Worm (Caenorhabditis elegans): ENCODE data around the gene nca-2.
A peak's percentile ranks its signal among the peaks of the same experiment; 100 is the strongest.

nca-2 gene

DNA sequence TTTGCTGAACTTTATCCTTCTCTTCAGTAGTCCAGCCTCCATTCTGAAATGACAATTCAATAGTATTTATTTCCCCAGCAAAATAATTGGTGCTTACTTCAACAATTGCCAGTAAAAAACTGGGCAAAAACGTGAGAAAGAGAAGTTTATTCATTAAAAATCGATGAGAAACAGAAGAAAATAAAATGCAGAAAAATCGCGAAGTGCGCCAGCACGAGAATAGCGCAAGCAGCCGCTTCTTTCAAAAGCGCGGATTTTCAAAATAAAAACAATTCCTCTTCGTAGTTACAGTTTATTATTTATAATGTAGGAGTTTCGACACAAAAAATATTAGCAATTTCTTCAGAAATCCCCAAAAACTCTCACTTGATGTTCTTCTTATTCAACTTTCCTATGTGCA is 2.5 kb upstream of the nca-2 start, which contains the start of gene C27F2.9 (continued):
- TF ChIP-seq nhr-80 (tag; optimal IDR thresholded peaks at IDR 0.05) (peak; percentile 52), mcd-1 (GFP tag; IDR thresholded peaks at IDR 0.05) (peak; percentile 90), snpc-4 (GFP tag; optimal IDR thresholded peaks at IDR 0.05) (peak; percentile 50), snpc-4 (tag; optimal IDR thresholded peaks at IDR 0.05) (peak in 2 of 4 experiments; percentile 55 to 85), F33H1.4 (GFP tag; IDR thresholded peaks at IDR 0.05) (peak; percentile 79), K11D2.4 (GFP tag; IDR thresholded peaks at IDR 0.05) (peak; percentile 83), attf-5 (GFP tag; optimal IDR thresholded peaks at IDR 0.05) (peak; percentile 91), lsy-27 (tag; optimal IDR thresholded peaks at IDR 0.05; ENCODE audit: borderline replicate concordance, insufficient read depth) (no peak), hsf-1 (GFP tag; IDR thresholded peaks at IDR 0.05) (no peak), C06A6.2 (GFP tag; conservative IDR thresholded peaks at IDR 0.05) (0 out of 2 replicates have a peak, but pooled peaks have one; percentile 34), ama-1 (optimal IDR thresholded peaks at IDR 0.05) (no peak), ama-1 (GFP tag; optimal IDR thresholded peaks at IDR 0.05) (peak in 1 of 2 experiments; percentile 27), cebp-1 (GFP tag; IDR thresholded peaks at IDR 0.05) (no peak), cebp-1 (tag; optimal IDR thresholded peaks at IDR 0.05) (no peak), ceh-91 (GFP tag; IDR thresholded peaks at IDR 0.05) (peak; percentile 61; the same call in 1 of the 2 replicates), ztf-26 (tag; optimal IDR thresholded peaks at IDR 0.05) (peak; percentile 55), nhr-27 (tag; optimal IDR thresholded peaks at IDR 0.05) (no peak), tlf-1 (GFP tag; optimal IDR thresholded peaks at IDR 0.05) (peak; percentile 83), sea-2 (GFP tag; IDR thresholded peaks at IDR 0.05) (no peak), aptf-2 (GFP tag; conservative IDR thresholded peaks at IDR 0.05) (no peak), dpl-1 (GFP tag; optimal IDR thresholded peaks at IDR 0.05) (peak; percentile 97), Y53F4B.3 (GFP tag; IDR thresholded peaks at IDR 0.05) (no peak), pha-4 (tag; optimal IDR thresholded peaks at IDR 0.05) (peak; percentile 20), pbrm-1 (GFP tag; IDR thresholded peaks at IDR 0.05) (peak; percentile 73), lin-40 (tag; optimal IDR thresholded peaks at IDR 0.05) (peak; percentile 86), hlh-12 (tag; optimal IDR thresholded peaks at IDR 0.05) (no peak), madf-3 (GFP tag; IDR thresholded peaks at IDR 0.05) (peak; percentile 86; the same call in 1 of the 2 replicates), T07F8.4 (tag; optimal IDR thresholded peaks at IDR 0.05) (no peak), attf-3 (GFP tag; conservative IDR thresholded peaks at IDR 0.05) (peak; percentile 77), F23B12.7 (tag; optimal IDR thresholded peaks at IDR 0.05; ENCODE audit: insufficient read depth) (peak; percentile 24), F10E7.11 (tag; optimal IDR thresholded peaks at IDR 0.05) (no peak), hrde-1 (tag; optimal IDR thresholded peaks at IDR 0.05; ENCODE audit: borderline replicate concordance) (no peak), ZK185.1 (tag; optimal IDR thresholded peaks at IDR 0.05; ENCODE audit: poor library complexity, severe bottlenecking) (peak; percentile 55), efl-1 (GFP tag; optimal IDR thresholded peaks at IDR 0.05) (peak; percentile 93), hmg-20 (GFP tag; IDR thresholded peaks at IDR 0.05) (peak; percentile 85), ccch-3 (GFP tag; optimal IDR thresholded peaks at IDR 0.05) (no peak)

DNA sequence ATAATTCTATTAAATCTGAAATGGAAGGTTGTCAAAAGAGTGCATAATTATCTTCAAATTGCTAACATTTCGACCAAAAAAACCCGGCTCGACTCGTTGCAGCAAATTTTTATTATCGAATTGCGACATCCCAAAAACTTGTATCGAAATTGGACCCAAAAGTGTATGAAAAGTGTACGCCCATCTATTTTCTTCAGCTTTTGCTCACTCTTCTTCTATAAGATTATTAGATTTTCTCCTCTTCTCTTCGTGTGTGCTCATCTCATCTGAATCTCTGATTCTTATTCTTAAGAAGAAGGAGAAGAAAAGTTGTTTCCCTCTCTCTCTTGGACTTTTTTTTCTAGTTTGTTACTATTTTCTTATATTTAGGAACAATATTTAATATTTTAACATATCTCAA is 1.9 kb downstream of the nca-2 start:
- no peak for TF ChIP-seq lag-1 (GFP tag; IDR thresholded peaks at IDR 0.05)
- no peak for TF ChIP-seq F52B5.7 (tag; optimal IDR thresholded peaks at IDR 0.05)
- no peak for TF ChIP-seq egl-44 (GFP tag; IDR thresholded peaks at IDR 0.05)
- TF ChIP-seq aptf-2 (GFP tag; conservative IDR thresholded peaks at IDR 0.05): no peak
- no peak for TF ChIP-seq lsy-27 (tag; optimal IDR thresholded peaks at IDR 0.05; ENCODE audit: borderline replicate concordance, insufficient read depth)
- no peak for TF ChIP-seq F39B2.1 (GFP tag; IDR thresholded peaks at IDR 0.05)
- no peak for TF ChIP-seq D2030.7 (GFP tag; IDR thresholded peaks at IDR 0.05)
- TF ChIP-seq K12H6.12 (tag; optimal IDR thresholded peaks at IDR 0.05): no peak
- TF ChIP-seq tbx-9 (tag; optimal IDR thresholded peaks at IDR 0.05; ENCODE audit: borderline replicate concordance): no peak
- no peak for TF ChIP-seq ztf-28 (GFP tag; IDR thresholded peaks at IDR 0.05)
- TF ChIP-seq unc-130 (GFP tag; optimal IDR thresholded peaks at IDR 0.05): no peak
- no peak for TF ChIP-seq unc-62 (GFP tag; optimal IDR thresholded peaks at IDR 0.05)
- no peak for TF ChIP-seq tbp1 (GFP tag; optimal IDR thresholded peaks at IDR 0.05)
- TF ChIP-seq cebp-1 (GFP tag; IDR thresholded peaks at IDR 0.05): no peak
- TF ChIP-seq cebp-1 (tag; optimal IDR thresholded peaks at IDR 0.05): no peak
- no peak for TF ChIP-seq let-526 (GFP tag; IDR thresholded peaks at IDR 0.05)
- TF ChIP-seq akir-1 (GFP tag; optimal IDR thresholded peaks at IDR 0.05): no peak
- TF ChIP-seq T26A5.8 (tag; optimal IDR thresholded peaks at IDR 0.05): no peak
- no peak for TF ChIP-seq C17E4.6 (GFP tag; IDR thresholded peaks at IDR 0.05)
